Worm (Caenorhabditis elegans) whole organism, L2 larva: ENCODE measurements around the gene lst-2.

Experiments used
- C34F6.9 ChIP-seq: fragments of 150-350 bp; optimal IDR thresholded peaks from 2 replicates; lab custom pipeline; 2014; ENCODE audit warnings: missing biosample characterization, missing genetic modification characterization
- F13H6.1 ChIP-seq: sonication (generic microtip); optimal IDR thresholded peaks from 2 replicates; lab custom pipeline; 2016; ENCODE audit warnings: missing genetic modification characterization, missing compliant biosample characterization
- R02D3.7 ChIP-seq: fragments of 150-350 bp; optimal IDR thresholded peaks from 2 replicates; lab custom pipeline; 2014; ENCODE audit warnings: missing biosample characterization, missing genetic modification characterization
- Y55F3AM.14 ChIP-seq: fragments of 200-800 bp; sonication (Bioruptor generic); optimal IDR thresholded peaks from 2 replicates; lab custom pipeline; 2018; ENCODE audit warnings: mild to moderate bottlenecking, missing genetic modification characterization, missing compliant biosample characterization
- ZK546.5 ChIP-seq: sonication (generic microtip); optimal IDR thresholded peaks from 2 replicates; lab custom pipeline; 2017; ENCODE audit warnings: missing biosample characterization, missing genetic modification characterization
- alr-1 ChIP-seq: fragments of 150-350 bp; optimal IDR thresholded peaks from 2 replicates; lab custom pipeline; 2014; ENCODE audit warnings: missing biosample characterization, missing genetic modification characterization
- aly-2 ChIP-seq: fragments of 150-350 bp; optimal IDR thresholded peaks from 2 replicates; lab custom pipeline; 2014; ENCODE audit warnings: missing biosample characterization, missing genetic modification characterization
- ama-1 ChIP-seq: fragments of 150-350 bp; optimal IDR thresholded peaks from 2 replicates; lab custom pipeline; 2018; ENCODE audit warnings: inconsistent platforms
- blmp-1 ChIP-seq: sonication (generic microtip); optimal IDR thresholded peaks from 2 replicates; lab custom pipeline; 2017; ENCODE audit warnings: missing genetic modification characterization, mild to moderate bottlenecking, missing compliant biosample characterization, antibody characterized with exemption, moderate library complexity; ENCODE audit not compliant: insufficient read depth
- ceh-16 ChIP-seq: fragments of 150-350 bp; optimal IDR thresholded peaks from 2 replicates; lab custom pipeline; 2014; ENCODE audit warnings: missing biosample characterization, missing genetic modification characterization
- ceh-82 ChIP-seq: fragments of 150-350 bp; optimal IDR thresholded peaks from 2 replicates; lab custom pipeline; 2014; ENCODE audit warnings: missing biosample characterization, missing genetic modification characterization
- crh-2 ChIP-seq: sonication (generic microtip); optimal IDR thresholded peaks from 2 replicates; lab custom pipeline; 2017; ENCODE audit warnings: missing biosample characterization, missing genetic modification characterization
- dmd-4 ChIP-seq: sonication (generic microtip); optimal IDR thresholded peaks from 2 replicates; lab custom pipeline; 2017; ENCODE audit warnings: missing biosample characterization, missing genetic modification characterization
- egl-27 ChIP-seq: sonication (generic microtip); optimal IDR thresholded peaks from 3 replicates; lab custom pipeline; 2017; ENCODE audit warnings: missing biosample characterization, missing genetic modification reagents, missing genetic modification characterization
- elt-1 ChIP-seq: fragments of 150-350 bp; optimal IDR thresholded peaks from 2 replicates; lab custom pipeline; 2014; ENCODE audit warnings: missing biosample characterization, missing genetic modification characterization
- elt-3 ChIP-seq: sonication (generic microtip); optimal IDR thresholded peaks from 2 replicates; lab custom pipeline; 2017; ENCODE audit warnings: missing biosample characterization, missing genetic modification characterization
- fos-1 ChIP-seq: fragments of 150-350 bp; optimal IDR thresholded peaks from 2 replicates; lab custom pipeline; 2014; ENCODE audit warnings: missing biosample characterization, missing genetic modification characterization
- gmeb-1 ChIP-seq: fragments of 150-350 bp; optimal IDR thresholded peaks from 2 replicates; lab custom pipeline; 2014; ENCODE audit warnings: missing biosample characterization, missing genetic modification characterization
- lin-11 ChIP-seq: fragments of 150-350 bp; sonication (generic microtip); optimal IDR thresholded peaks from 2 replicates; lab custom pipeline; 2014; ENCODE audit warnings: missing biosample characterization, missing genetic modification characterization, inconsistent platforms, mixed read lengths
- lin-13 ChIP-seq: fragments of 150-350 bp; optimal IDR thresholded peaks from 2 replicates; lab custom pipeline; 2014; ENCODE audit warnings: missing biosample characterization, missing genetic modification reagents, missing genetic modification characterization
- lin-39 ChIP-seq: fragments of 150-350 bp; optimal IDR thresholded peaks from 2 replicates; lab custom pipeline; 2014; ENCODE audit warnings: missing biosample characterization, missing genetic modification reagents, missing genetic modification characterization
- lsy-2 ChIP-seq, 2 experiments: fragments of 150-350 bp in 1 of 2; sonication (generic microtip) in 1 of 2; optimal IDR thresholded peaks; 2 replicates each; lab custom pipeline; 2014 to 2017; ENCODE audit warnings: missing biosample characterization in 2 of 2, missing genetic modification characterization in 2 of 2
- mab-5 ChIP-seq: fragments of 150-350 bp; optimal IDR thresholded peaks from 2 replicates; lab custom pipeline; 2014; ENCODE audit warnings: missing biosample characterization, missing genetic modification characterization
- mbf-1 ChIP-seq: sonication (generic microtip); optimal IDR thresholded peaks from 2 replicates; lab custom pipeline; 2017; ENCODE audit warnings: missing biosample characterization, missing genetic modification characterization
- mdl-1 ChIP-seq, 2 experiments: fragments of 150-350 bp in 1 of 2; sonication (generic microtip) in 1 of 2; optimal IDR thresholded peaks; 2 replicates each; lab custom pipeline; 2017; ENCODE audit warnings: missing biosample characterization in 2 of 2, missing genetic modification characterization in 2 of 2
- nhr-10 ChIP-seq: sonication (generic microtip); optimal IDR thresholded peaks from 2 replicates; lab custom pipeline; 2017; ENCODE audit warnings: missing biosample characterization, missing genetic modification characterization
- nhr-11 ChIP-seq: fragments of 150-350 bp; optimal IDR thresholded peaks from 2 replicates; lab custom pipeline; 2014; ENCODE audit warnings: missing biosample characterization, missing genetic modification characterization
- nhr-12 ChIP-seq: fragments of 150-350 bp; optimal IDR thresholded peaks from 2 replicates; lab custom pipeline; 2014; ENCODE audit warnings: missing biosample characterization, missing genetic modification characterization
- nhr-129 ChIP-seq: fragments of 150-350 bp; optimal IDR thresholded peaks from 2 replicates; lab custom pipeline; 2014; ENCODE audit warnings: missing biosample characterization, missing genetic modification characterization
- nhr-21 ChIP-seq: fragments of 150-350 bp; optimal IDR thresholded peaks from 2 replicates; lab custom pipeline; 2014; ENCODE audit warnings: missing biosample characterization, missing genetic modification characterization
- nhr-23 ChIP-seq: fragments of 150-350 bp; optimal IDR thresholded peaks from 2 replicates; lab custom pipeline; 2014; ENCODE audit warnings: missing biosample characterization, missing genetic modification reagents, missing genetic modification characterization
- nhr-237 ChIP-seq: fragments of 150-350 bp; optimal IDR thresholded peaks from 2 replicates; lab custom pipeline; 2014; ENCODE audit warnings: missing biosample characterization, missing genetic modification characterization
- nhr-25 ChIP-seq: fragments of 150-350 bp; sonication (generic microtip); optimal IDR thresholded peaks from 3 replicates; lab custom pipeline; 2014; ENCODE audit warnings: missing biosample characterization, missing genetic modification characterization
- nhr-6 ChIP-seq: fragments of 150-350 bp; optimal IDR thresholded peaks from 2 replicates; lab custom pipeline; 2014; ENCODE audit warnings: missing biosample characterization, missing genetic modification characterization
- nhr-77 ChIP-seq: fragments of 150-350 bp; optimal IDR thresholded peaks from 2 replicates; lab custom pipeline; 2014; ENCODE audit warnings: missing biosample characterization, missing genetic modification characterization
- peb-1 ChIP-seq: fragments of 150-350 bp; optimal IDR thresholded peaks from 2 replicates; lab custom pipeline; 2014; ENCODE audit warnings: missing biosample characterization, missing genetic modification characterization
- sem-4 ChIP-seq: fragments of 150-350 bp; optimal IDR thresholded peaks from 2 replicates; lab custom pipeline; 2014; ENCODE audit warnings: missing biosample characterization, missing genetic modification reagents, missing genetic modification characterization
- skn-1 ChIP-seq: sonication (generic microtip); optimal IDR thresholded peaks from 2 replicates; lab custom pipeline; 2017; ENCODE audit warnings: missing biosample characterization, missing genetic modification characterization
- sma-3 ChIP-seq: sonication (generic microtip); optimal IDR thresholded peaks from 2 replicates; lab custom pipeline; 2016; ENCODE audit warnings: missing genetic modification reagents, missing genetic modification characterization, missing compliant biosample characterization
- sma-9 ChIP-seq, 2 experiments: fragments of 150-350 bp in 1 of 2; sonication (generic microtip) in 1 of 2; optimal IDR thresholded peaks; 2 replicates each; lab custom pipeline; 2014 to 2016; ENCODE audit warnings: missing genetic modification characterization in 2 of 2, mild to moderate bottlenecking in 1 of 2, missing biosample characterization in 1 of 2, missing compliant biosample characterization in 1 of 2, missing genetic modification reagents in 1 of 2, moderate library complexity in 1 of 2
- snpc-4 ChIP-seq: fragments of 150-350 bp; optimal IDR thresholded peaks from 2 replicates; lab custom pipeline; 2014; ENCODE audit warnings: missing biosample characterization, missing genetic modification characterization
- unc-39 ChIP-seq: fragments of 150-350 bp; optimal IDR thresholded peaks from 2 replicates; lab custom pipeline; 2014; ENCODE audit warnings: missing biosample characterization, missing genetic modification characterization
- unc-55 ChIP-seq: fragments of 150-350 bp; sonication (generic microtip); optimal IDR thresholded peaks from 3 replicates; lab custom pipeline; 2014; ENCODE audit warnings: missing biosample characterization, missing genetic modification reagents, missing genetic modification characterization
- unc-62 ChIP-seq: fragments of 150-350 bp; optimal IDR thresholded peaks from 2 replicates; lab custom pipeline; 2014; ENCODE audit warnings: missing biosample characterization, missing genetic modification reagents, missing genetic modification characterization
- zag-1 ChIP-seq: fragments of 150-350 bp; optimal IDR thresholded peaks from 2 replicates; lab custom pipeline; 2014; ENCODE audit warnings: missing biosample characterization, missing genetic modification characterization
- ztf-1 ChIP-seq: fragments of 200-800 bp; sonication (Bioruptor generic); conservative IDR thresholded peaks from 2 replicates; pipeline ENCODE4 v1.3.6; 2022; ENCODE audit warnings: missing genetic modification characterization, missing compliant biosample characterization
- ztf-11 ChIP-seq: sonication (generic microtip); optimal IDR thresholded peaks from 2 replicates; lab custom pipeline; 2017; ENCODE audit warnings: missing biosample characterization, missing genetic modification characterization
- ztf-4 ChIP-seq: fragments of 150-350 bp; optimal IDR thresholded peaks from 2 replicates; lab custom pipeline; 2014; ENCODE audit warnings: missing biosample characterization, missing genetic modification characterization

lst-2 gene

DNA sequence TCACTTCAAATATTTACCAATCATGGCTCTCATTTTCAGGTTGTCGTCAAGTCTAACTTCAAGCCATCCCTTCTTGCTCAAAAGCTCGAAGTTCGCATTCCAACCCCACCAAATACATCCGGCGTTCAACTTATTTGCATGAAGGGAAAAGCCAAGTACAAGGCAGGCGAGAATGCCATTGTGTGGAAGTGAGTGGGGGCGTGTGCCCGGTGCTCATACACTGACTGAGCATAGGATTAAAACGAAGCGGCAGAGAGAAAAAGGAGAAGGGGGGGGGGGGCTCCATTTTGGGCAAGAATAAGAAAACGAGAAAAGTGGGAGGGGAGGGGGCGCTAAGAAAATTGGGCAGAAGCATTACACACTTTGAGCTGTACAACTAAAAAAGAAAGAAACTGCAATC lies 8.5 kb upstream of the lst-2 start:
- TF ChIP-seq ztf-1 (GFP tag; lab: Robert Waterston, UW) (no peak), Y55F3AM.14 (GFP tag; lab: Kevin White, UChicago) (peak; percentile 10)
- TF ChIP-seq, all 48 proteins: peak for 1

DNA sequence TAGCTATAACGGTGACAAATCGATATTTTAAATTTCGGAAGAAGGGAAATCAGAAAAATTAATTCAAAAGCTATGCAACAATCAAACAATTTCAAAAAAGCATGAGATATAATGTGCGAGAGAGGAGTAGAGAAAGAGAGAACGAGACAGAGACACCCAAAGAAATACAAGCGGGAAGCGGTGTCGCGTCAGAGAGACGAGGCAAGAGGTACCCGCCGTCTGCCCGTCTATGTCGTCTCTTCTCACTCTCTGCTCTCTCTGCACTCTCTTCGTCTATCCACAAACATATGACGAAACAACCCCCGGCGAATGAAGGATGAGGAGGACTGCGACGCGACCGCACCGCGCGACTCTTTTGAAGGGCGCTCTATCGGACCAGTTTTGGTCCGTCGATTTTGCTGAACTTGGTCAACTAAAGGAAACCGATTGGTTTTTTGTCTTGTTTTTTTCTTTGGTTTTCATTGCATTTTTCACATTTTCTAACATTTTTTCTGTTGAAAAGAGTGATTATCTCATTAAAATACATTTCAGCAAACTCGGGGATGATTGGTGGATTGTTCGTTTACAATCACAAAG lies 5.8 kb upstream of the lst-2 start, which contains the start of gene dpy-23:
Gene dpy-23 (plus strand): TSS at position 526 of the 576 bp plus-strand sequence.
- TF ChIP-seq ceh-82 (tag; lab: Kevin White, UChicago) (peak; percentile 89), skn-1 (tag; lab: Kevin White, UChicago) (no peak), ceh-16 (tag; lab: Kevin White, UChicago) (peak; percentile 84), nhr-11 (tag; lab: Kevin White, UChicago) (no peak), nhr-129 (tag; lab: Kevin White, UChicago) (peak; percentile 97), elt-3 (no peak), sem-4 (tag; lab: Kevin White, UChicago) (peak; percentile 93), sma-9 (GFP tag; optimal IDR thresholded peaks at IDR 0.05; lab: Kevin White, UChicago) (peak; percentile 97), sma-9 (tag; optimal IDR thresholded peaks at IDR 0.05; lab: Kevin White, UChicago) (no peak), ama-1 (lab: Kevin White, UChicago) (no peak), sma-3 (peak; percentile 91), lsy-2 (tag; optimal IDR thresholded peaks at IDR 0.05; lab: Kevin White, UChicago) (peak; percentile 75 to 91), aly-2 (tag; lab: Kevin White, UChicago) (no peak), lin-39 (no peak), ztf-1 (GFP tag; lab: Robert Waterston, UW) (no peak), mab-5 (tag; lab: Kevin White, UChicago) (peak; percentile 90), lin-13 (GFP tag; lab: Kevin White, UChicago) (peak; percentile 93), crh-2 (tag; lab: Kevin White, UChicago) (peak; percentile 96), gmeb-1 (tag; lab: Kevin White, UChicago) (peak; percentile 69), unc-62 (peak; percentile 82), ztf-11 (no peak), fos-1 (tag; lab: Kevin White, UChicago) (peak; percentile 91), nhr-237 (tag; lab: Kevin White, UChicago) (peak; percentile 57), ztf-4 (peak; percentile 92), nhr-6 (tag; lab: Kevin White, UChicago) (peak; percentile 88), unc-39 (no peak), dmd-4 (tag; lab: Kevin White, UChicago) (no peak), nhr-12 (tag; lab: Kevin White, UChicago) (no peak), mbf-1 (no peak), nhr-77 (tag; lab: Kevin White, UChicago) (peak; percentile 49), zag-1 (peak; percentile 95), snpc-4 (tag; lab: Kevin White, UChicago) (peak; percentile 32), nhr-23 (tag; lab: Kevin White, UChicago) (no peak), alr-1 (no peak), egl-27 (peak; percentile 83), ZK546.5 (peak; percentile 46), nhr-21 (peak; percentile 86), nhr-25 (tag; lab: Kevin White, UChicago) (peak; percentile 93), unc-55 (GFP tag; lab: Kevin White, UChicago) (peak; percentile 97), R02D3.7 (no peak), F13H6.1 (tag; lab: Kevin White, UChicago) (peak; percentile 98), lin-11 (tag; lab: Kevin White, UChicago) (peak; percentile 96), peb-1 (tag; lab: Kevin White, UChicago) (no peak), elt-1 (tag; lab: Kevin White, UChicago) (no peak), nhr-10 (tag; lab: Kevin White, UChicago) (peak; percentile 43), blmp-1 (peak; percentile 85), C34F6.9 (tag; lab: Kevin White, UChicago) (peak; percentile 97), mdl-1 (tag; optimal IDR thresholded peaks at IDR 0.05; lab: Kevin White, UChicago) (peak; percentile 46 to 85), Y55F3AM.14 (GFP tag; lab: Kevin White, UChicago) (peak; percentile 89)
